Fruit fly (Drosophila melanogaster) whole organism, wandering third instar larva: ENCODE data around the gene frm.
A peak's percentile ranks its signal among the peaks of the same experiment; 100 is the strongest.

Experiments
- brk ChIP-seq: fragments of 200-800 bp; sonication (Bioruptor generic); optimal IDR thresholded peaks from 2 replicates; lab custom pipeline; 2016; ENCODE audit warnings: missing biosample characterization, mild to moderate bottlenecking, missing genetic modification characterization
- foxo ChIP-seq, 2 experiments: fragments of 200-800 bp; sonication (Bioruptor generic); optimal IDR thresholded peaks; 2 replicates in 1 of 2; 3 replicates in 1 of 2; lab custom pipeline; 2016 to 2017; ENCODE audit warnings: missing biosample characterization in 2 of 2, missing genetic modification characterization in 2 of 2

DNA sequence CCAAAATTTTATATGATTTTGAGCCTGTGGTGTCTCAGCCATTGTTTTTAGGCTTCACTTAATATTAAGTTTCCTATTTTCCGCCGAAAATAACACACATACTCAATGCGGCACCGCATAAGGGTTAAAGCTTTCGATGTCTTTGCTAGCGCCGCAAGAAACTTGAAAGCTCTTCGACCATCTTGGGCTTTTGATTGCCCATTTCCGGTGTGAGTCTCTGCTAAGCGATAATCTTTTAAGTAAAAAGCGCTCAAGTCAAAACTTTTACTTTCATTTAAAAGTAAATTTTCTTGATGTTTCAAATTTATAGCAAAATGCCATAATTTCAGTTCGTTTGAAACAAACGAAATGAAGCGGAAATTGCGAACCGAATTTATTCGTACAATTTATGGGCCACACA is 39.0 kb downstream of the frm start:
- TF ChIP-seq foxo (GFP tag; optimal IDR thresholded peaks at IDR 0.05; lab: Kevin White, UChicago) (peak; percentile 27 to 58), brk (peak; percentile 87)
